Fruit fly (Drosophila melanogaster) whole organism, wandering third instar larva: Measurements from ENCODE around the gene Hmt-1.
"Not testable (repeated sequence)": the region's sequence is repeated elsewhere in the genome, so short reads cannot be mapped to it uniquely, and the experiment has no call there.

ENCODE experiments used
- Abd-B ChIP-seq: fragments of >200 bp; optimal IDR thresholded peaks from 2 replicates; lab custom pipeline; 2017; ENCODE audit warnings: missing biosample characterization, missing genetic modification characterization
- CG32264 ChIP-seq: fragments of 200-800 bp; sonication (Bioruptor generic); optimal IDR thresholded peaks from 2 replicates; lab custom pipeline; 2016; ENCODE audit warnings: missing biosample characterization, missing genetic modification characterization
- CG9705 ChIP-seq: fragments of 200-800 bp; sonication (Bioruptor generic); optimal IDR thresholded peaks from 2 replicates; lab custom pipeline; 2018; ENCODE audit warnings: missing biosample characterization, mild to moderate bottlenecking, missing genetic modification characterization
- CrebA ChIP-seq: fragments of 200-800 bp; sonication (Bioruptor generic); optimal IDR thresholded peaks from 2 replicates; lab custom pipeline; 2016; ENCODE audit warnings: missing biosample characterization, mild to moderate bottlenecking, missing genetic modification characterization, borderline replicate concordance
- Dfd ChIP-seq: fragments of >200 bp; optimal IDR thresholded peaks from 2 replicates; lab custom pipeline; 2017; ENCODE audit warnings: missing biosample characterization, missing genetic modification characterization
- Dif ChIP-seq: fragments of 200-275, 200-300 bp; sonication (Bioruptor generic); optimal IDR thresholded peaks from 2 replicates; lab custom pipeline; 2018; ENCODE audit warnings: missing biosample characterization, missing genetic modification characterization; ENCODE audit not compliant: partially characterized antibody
- GATAd ChIP-seq: sonication (Bioruptor generic); optimal IDR thresholded peaks from 2 replicates; lab custom pipeline; 2016; ENCODE audit warnings: missing biosample characterization, missing genetic modification characterization
- HLH106 ChIP-seq: fragments of 200-800 bp; optimal IDR thresholded peaks from 3 replicates; lab custom pipeline; 2019; ENCODE audit warnings: missing biosample characterization, mild to moderate bottlenecking, missing genetic modification characterization, moderate library complexity
- Hnf4 ChIP-seq: fragments of 200-800 bp; sonication (Bioruptor generic); optimal IDR thresholded peaks from 2 replicates; lab custom pipeline; 2016; ENCODE audit warnings: missing biosample characterization, mild to moderate bottlenecking, missing genetic modification characterization
- Hr78 ChIP-seq: fragments of >200 bp; optimal IDR thresholded peaks from 2 replicates; lab custom pipeline; 2017; ENCODE audit warnings: missing biosample characterization, missing genetic modification characterization
- Jra ChIP-seq: sonication (Bioruptor generic); optimal IDR thresholded peaks from 2 replicates; lab custom pipeline; 2016; ENCODE audit warnings: missing biosample characterization, missing genetic modification characterization
- Mio ChIP-seq: sonication (Bioruptor generic); optimal IDR thresholded peaks from 2 replicates; lab custom pipeline; 2016; ENCODE audit warnings: missing biosample characterization, missing genetic modification characterization
- Myc ChIP-seq: fragments of >200 bp; optimal IDR thresholded peaks from 2 replicates; lab custom pipeline; 2017
- N ChIP-seq: fragments of >200 bp; optimal IDR thresholded peaks from 2 replicates; lab custom pipeline; 2018; ENCODE audit warnings: missing biosample characterization, missing external identifiers, missing genetic modification characterization
- OdsH ChIP-seq: fragments of 200-800 bp; sonication (Bioruptor generic); optimal IDR thresholded peaks from 2 replicates; lab custom pipeline; 2016; ENCODE audit warnings: missing biosample characterization, mild to moderate bottlenecking, missing genetic modification characterization
- Rel ChIP-seq, 2 experiments: fragments of 200-800 bp; sonication (Bioruptor generic) in 1 of 2; optimal IDR thresholded peaks; 2 replicates in 1 of 2; 3 replicates in 1 of 2; lab custom pipeline; 2016 to 2019; ENCODE audit warnings: mild to moderate bottlenecking in 2 of 2, missing biosample characterization in 2 of 2, missing genetic modification characterization in 2 of 2, moderate library complexity in 1 of 2
- Sp1 ChIP-seq: fragments of 200-800 bp; sonication (Bioruptor generic); optimal IDR thresholded peaks from 3 replicates; lab custom pipeline; 2019; ENCODE audit warnings: missing biosample characterization, mild to moderate bottlenecking, missing genetic modification characterization, moderate library complexity
- Vsx2 ChIP-seq: fragments of 200-300, 225-300 bp; sonication (Bioruptor generic); optimal IDR thresholded peaks from 2 replicates; lab custom pipeline; 2018; ENCODE audit warnings: missing biosample characterization, missing genetic modification characterization; ENCODE audit not compliant: partially characterized antibody
- br ChIP-seq: fragments of 200-800 bp; sonication (Bioruptor generic); optimal IDR thresholded peaks from 2 replicates; lab custom pipeline; 2016; ENCODE audit warnings: missing biosample characterization, missing genetic modification characterization
- brk ChIP-seq: fragments of 200-800 bp; sonication (Bioruptor generic); optimal IDR thresholded peaks from 2 replicates; lab custom pipeline; 2016; ENCODE audit warnings: missing biosample characterization, mild to moderate bottlenecking, missing genetic modification characterization
- dl ChIP-seq, 2 experiments: fragments of 175-275, 200-275 bp in 1 of 2; fragments of 200-275 bp in 1 of 2; sonication (Bioruptor generic); optimal IDR thresholded peaks; lab custom pipeline; 2018; ENCODE audit warnings: mild to moderate bottlenecking in 2 of 2, missing biosample characterization in 2 of 2, missing genetic modification characterization in 2 of 2, moderate library complexity in 2 of 2; ENCODE audit not compliant: partially characterized antibody in 2 of 2, insufficient read depth in 1 of 2
- dmrt93B ChIP-seq: fragments of 200-800 bp; sonication (Bioruptor generic); optimal IDR thresholded peaks from 2 replicates; lab custom pipeline; 2018; ENCODE audit warnings: missing biosample characterization, mild to moderate bottlenecking, missing genetic modification characterization
- ey ChIP-seq: fragments of 200-800 bp; sonication (Bioruptor generic); optimal IDR thresholded peaks from 2 replicates; lab custom pipeline; 2016; ENCODE audit warnings: missing biosample characterization, missing genetic modification characterization
- foxo ChIP-seq, 2 experiments: fragments of 200-800 bp; sonication (Bioruptor generic); optimal IDR thresholded peaks; 2 replicates in 1 of 2; 3 replicates in 1 of 2; lab custom pipeline; 2016 to 2017; ENCODE audit warnings: missing biosample characterization in 2 of 2, missing genetic modification characterization in 2 of 2
- fru ChIP-seq: fragments of 200-800 bp; sonication (Bioruptor generic); optimal IDR thresholded peaks from 3 replicates; lab custom pipeline; 2016; ENCODE audit warnings: missing biosample characterization, mild to moderate bottlenecking, missing genetic modification characterization
- h ChIP-seq: fragments of 200-800 bp; sonication (Bioruptor generic); optimal IDR thresholded peaks from 3 replicates; lab custom pipeline; 2016; ENCODE audit warnings: missing biosample characterization, mild to moderate bottlenecking, missing genetic modification characterization
- jim ChIP-seq: fragments of 175-275, 200-325 bp; sonication (Bioruptor generic); optimal IDR thresholded peaks from 2 replicates; lab custom pipeline; 2016; ENCODE audit warnings: missing biosample characterization, mild to moderate bottlenecking, missing genetic modification characterization
- pan ChIP-seq: fragments of >200 bp; optimal IDR thresholded peaks from 2 replicates; lab custom pipeline; 2017
- psq ChIP-seq: fragments of 200-800 bp; sonication (Bioruptor generic); optimal IDR thresholded peaks from 3 replicates; lab custom pipeline; 2017; ENCODE audit warnings: missing biosample characterization, mild to moderate bottlenecking, missing genetic modification characterization, moderate library complexity
- rgr ChIP-seq: fragments of 200-800 bp; sonication (Bioruptor generic); optimal IDR thresholded peaks from 3 replicates; lab custom pipeline; 2016; ENCODE audit warnings: missing biosample characterization, mild to moderate bottlenecking, missing genetic modification characterization
- sv ChIP-seq: fragments of 200-800 bp; sonication (Bioruptor generic); optimal IDR thresholded peaks from 3 replicates; lab custom pipeline; 2016; ENCODE audit warnings: missing biosample characterization, missing genetic modification characterization
- tai ChIP-seq: sonication (Bioruptor generic); optimal IDR thresholded peaks from 2 replicates; lab custom pipeline; 2016; ENCODE audit warnings: missing biosample characterization, missing genetic modification characterization
- usp ChIP-seq: fragments of >200 bp; optimal IDR thresholded peaks from 2 replicates; lab custom pipeline; 2017; ENCODE audit warnings: missing biosample characterization, missing genetic modification characterization

The Hmt-1 gene

DNA sequence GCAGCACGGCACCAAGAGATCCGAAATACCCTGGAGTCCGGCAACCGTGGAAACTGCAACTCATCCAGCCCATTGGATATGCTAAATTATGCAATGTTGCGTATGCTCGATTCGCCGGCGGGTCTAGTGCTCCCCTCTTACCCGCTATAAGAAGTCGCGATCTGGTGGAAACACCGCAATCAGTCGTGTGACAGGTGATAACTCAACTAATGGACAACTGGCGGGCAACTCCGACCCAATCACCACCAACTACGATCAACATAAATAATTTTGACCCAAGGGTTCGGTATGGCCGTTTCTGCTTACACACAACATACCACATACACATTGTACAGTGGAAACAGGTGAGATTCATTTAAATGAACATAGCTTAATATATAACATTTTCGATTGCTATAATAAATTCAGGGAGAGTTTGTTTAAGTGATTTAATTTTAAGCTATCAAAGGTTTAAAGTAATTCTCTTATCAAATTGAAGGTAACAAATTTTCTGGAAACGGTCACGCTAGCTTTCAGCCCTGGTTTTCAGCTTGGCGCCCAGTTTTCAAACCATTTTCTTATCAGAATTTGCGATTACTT is at the start of gene Hmt-1:
TSS of gene Hmt-1 (minus strand) at position 282 of the 579 bp plus-strand sequence.
- TF ChIP-seq Myc (lab: Kevin White, UChicago), result no peak
- peak; percentile 78 for TF ChIP-seq GATAd
- TF ChIP-seq jim, result no peak
- TF ChIP-seq Mio (GFP tag; lab: Kevin White, UChicago), result no peak
- TF ChIP-seq Rel (GFP tag; optimal IDR thresholded peaks at IDR 0.05; lab: Kevin White, UChicago), result no peak
- peak; percentile 10 for TF ChIP-seq Rel (tag; optimal IDR thresholded peaks at IDR 0.05; lab: Kevin White, UChicago)
- TF ChIP-seq N (GFP tag; lab: Kevin White, UChicago), result peak; percentile 13
- no peak for TF ChIP-seq pan
- TF ChIP-seq tai, result no peak
- no peak for TF ChIP-seq Jra
- no peak for TF ChIP-seq CG9705 (GFP tag; lab: Kevin White, UChicago)
- TF ChIP-seq OdsH, result no peak
- no peak for TF ChIP-seq h
- no peak for TF ChIP-seq rgr (GFP tag; lab: Kevin White, UChicago)

DNA sequence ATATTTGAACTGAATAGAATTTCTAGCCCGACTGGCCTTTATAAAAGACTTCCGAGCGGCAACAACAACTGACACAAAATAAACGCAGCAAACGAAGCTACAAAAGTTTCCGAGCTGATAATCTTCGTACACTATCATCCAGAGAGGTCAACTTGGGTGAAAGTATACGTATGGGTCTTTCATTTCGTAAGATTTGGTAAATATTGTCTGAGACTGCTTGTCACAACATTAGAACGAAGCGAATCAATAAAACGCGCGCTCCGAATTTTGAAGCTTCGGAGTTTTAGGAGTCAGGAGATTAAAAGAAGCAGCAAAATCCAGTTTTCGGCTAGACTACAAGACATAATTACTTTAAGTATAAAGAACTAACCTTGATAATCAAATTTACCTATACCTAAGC is 47.3 kb upstream of the Hmt-1 start, which contains the start of gene glob1:
TSS of gene glob1 (minus strand) at position 101 of the 400 bp plus-strand sequence.
- TF ChIP-seq jim, Vsx2, br: not testable (repeated sequence)

DNA sequence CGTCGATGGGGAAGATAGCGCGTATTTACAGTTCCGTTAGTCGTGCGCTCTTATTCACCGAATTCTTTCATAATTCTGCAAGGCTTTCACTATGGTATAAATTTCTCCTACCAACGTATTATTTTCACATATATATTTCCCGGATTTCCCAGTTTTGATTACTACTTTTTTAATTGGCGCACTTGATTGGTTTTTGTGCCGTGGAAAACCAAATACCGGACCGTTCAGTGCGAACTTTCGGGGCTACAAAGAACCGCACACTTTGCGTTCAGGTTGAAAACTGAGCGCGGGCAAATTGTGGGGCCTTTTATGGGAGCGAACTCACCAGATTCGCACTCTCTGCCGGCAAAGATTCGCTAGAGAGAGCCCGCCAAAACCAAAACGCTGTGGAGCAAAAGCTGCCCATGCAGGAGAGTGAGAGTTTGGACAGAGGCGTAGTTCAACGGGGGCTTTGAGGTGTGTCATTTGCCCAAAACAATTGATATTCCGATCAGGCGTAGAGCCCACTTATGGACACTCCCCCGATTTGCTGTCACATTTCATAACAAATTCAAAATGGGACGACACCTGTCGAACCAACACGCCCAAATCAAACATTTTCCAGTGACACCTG is 43.9 kb upstream of the Hmt-1 start:
- TF ChIP-seq Dif (peak; percentile 87), dl (GFP tag; optimal IDR thresholded peaks at IDR 0.05; lab: Kevin White, UChicago; ENCODE audit: insufficient read depth in 1 of 2, partially characterized antibody in 2 of 2) (peak; percentile 79 to 86)

DNA sequence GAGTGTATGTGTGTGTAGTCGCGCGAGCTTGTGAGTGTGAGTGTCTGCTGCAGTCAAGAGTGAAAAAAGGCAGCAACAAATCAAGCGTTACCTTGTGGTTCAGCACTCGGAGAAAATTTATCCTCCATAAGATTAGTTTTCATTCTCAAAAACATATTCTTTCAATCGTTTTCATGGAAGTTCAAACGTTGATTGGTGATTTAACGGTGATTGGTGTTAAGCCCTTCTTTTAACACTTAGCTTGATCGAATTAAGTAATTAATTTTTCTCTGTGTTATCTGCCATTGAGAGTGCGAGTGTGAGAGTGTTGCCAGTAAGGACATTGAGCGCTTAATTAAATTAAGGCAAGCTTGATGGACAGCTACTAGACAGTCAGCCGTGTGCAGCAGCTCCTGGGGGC is 42.4 kb upstream of the Hmt-1 start:
- TF ChIP-seq HLH106 (tag; lab: Kevin White, UChicago), result peak; percentile 58
- no peak for TF ChIP-seq brk
- TF ChIP-seq usp, result no peak
- TF ChIP-seq Abd-B (GFP tag; lab: Kevin White, UChicago), result no peak
- no peak for TF ChIP-seq Mio (GFP tag; lab: Kevin White, UChicago)
- peak; percentile 40 for TF ChIP-seq Hnf4 (GFP tag; lab: Kevin White, UChicago)
- TF ChIP-seq dmrt93B (GFP tag; lab: Kevin White, UChicago), result peak; percentile 24
- peak; percentile 27 for TF ChIP-seq psq (GFP tag; lab: Kevin White, UChicago)
- peak; percentile 44 for TF ChIP-seq Sp1
- peak; percentile 69 for TF ChIP-seq ey (GFP tag; lab: Kevin White, UChicago)
- TF ChIP-seq Vsx2, result no peak
- peak; percentile 76 for TF ChIP-seq h
- TF ChIP-seq Myc (lab: Kevin White, UChicago), result no peak
- no peak for TF ChIP-seq sv
- TF ChIP-seq br, result peak; percentile 70
- no peak for TF ChIP-seq N (GFP tag; lab: Kevin White, UChicago)
- no peak for TF ChIP-seq Jra
- no peak for TF ChIP-seq CG32264 (GFP tag; lab: Kevin White, UChicago)
- TF ChIP-seq CrebA (GFP tag; lab: Kevin White, UChicago), result no peak
- TF ChIP-seq OdsH, result peak; percentile 59
- peak in 1 of 2 experiments; percentile 72 for TF ChIP-seq foxo (GFP tag; optimal IDR thresholded peaks at IDR 0.05; lab: Kevin White, UChicago)
- TF ChIP-seq rgr (GFP tag; lab: Kevin White, UChicago), result peak; percentile 69
- no peak for TF ChIP-seq jim
- TF ChIP-seq fru (GFP tag; lab: Kevin White, UChicago), result peak; percentile 70
- no peak for TF ChIP-seq Dfd

- peak; percentile 18 for TF ChIP-seq OdsH
- no peak for TF ChIP-seq psq (GFP tag; lab: Kevin White, UChicago)
- no peak for TF ChIP-seq brk
- TF ChIP-seq N (GFP tag; lab: Kevin White, UChicago), result no peak
- TF ChIP-seq ey (GFP tag; lab: Kevin White, UChicago), result no peak
- no peak for TF ChIP-seq Hr78 (GFP tag; lab: Kevin White, UChicago)
- TF ChIP-seq dl (GFP tag; optimal IDR thresholded peaks at IDR 0.05; lab: Kevin White, UChicago; ENCODE audit: insufficient read depth in 1 of 2, partially characterized antibody in 2 of 2), result no peak
- TF ChIP-seq jim, result no peak
- no peak for TF ChIP-seq Hnf4 (GFP tag; lab: Kevin White, UChicago)
- no peak for TF ChIP-seq Vsx2
- TF ChIP-seq br, result no peak
- TF ChIP-seq HLH106 (tag; lab: Kevin White, UChicago), result peak; percentile 25
- TF ChIP-seq Mio (GFP tag; lab: Kevin White, UChicago), result no peak
- TF ChIP-seq Rel (GFP tag; optimal IDR thresholded peaks at IDR 0.05; lab: Kevin White, UChicago), result no peak
- TF ChIP-seq Rel (tag; optimal IDR thresholded peaks at IDR 0.05; lab: Kevin White, UChicago), result no peak
- peak; percentile 15 for TF ChIP-seq fru (GFP tag; lab: Kevin White, UChicago)
- TF ChIP-seq Myc (lab: Kevin White, UChicago), result no peak
- peak; percentile 25 for TF ChIP-seq h
- TF ChIP-seq foxo (GFP tag; optimal IDR thresholded peaks at IDR 0.05; lab: Kevin White, UChicago), result peak in 1 of 2 experiments; percentile 39
- peak; percentile 20 for TF ChIP-seq Sp1
- TF ChIP-seq rgr (GFP tag; lab: Kevin White, UChicago), result peak; percentile 7
- TF ChIP-seq, all 38 proteins: peak for 7
These were observed 41.0 kb upstream of the Hmt-1 start for dm6 chr3R:15898302-15898701.
